Fruit fly (Drosophila melanogaster) whole organism, embryonic: ENCODE data around the gene CG17768.

Experiments
- Awh ChIP-seq: fragments of 200-800 bp; sonication (Bioruptor generic); IDR thresholded peaks from 2 replicates; pipeline ENCODE4, ENCODE4 v1.3.6; 2022; ENCODE audit warnings: missing biosample characterization, missing genetic modification characterization
- BEAF-32 ChIP-seq: fragments of 200-800 bp; sonication (Bioruptor generic); optimal IDR thresholded peaks from 3 replicates; lab custom pipeline; 2017; ENCODE audit warnings: missing biosample characterization, missing genetic modification characterization, mild to moderate bottlenecking, moderate library complexity, missing genetic modification reagents
- CG11696 ChIP-seq: fragments of 200-800 bp; sonication (Bioruptor generic); IDR thresholded peaks from 2 replicates; pipeline ENCODE4 v1.3.6; 2022; ENCODE audit warnings: missing biosample characterization, missing genetic modification characterization
- CG12155 ChIP-seq: fragments of 200-800 bp; sonication (Bioruptor generic); optimal IDR thresholded peaks from 3 replicates; lab custom pipeline; 2016; ENCODE audit warnings: missing biosample characterization, missing genetic modification characterization
- CG12299 ChIP-seq: fragments of 200-800 bp; sonication (Bioruptor generic); optimal IDR thresholded peaks from 2 replicates; lab custom pipeline; 2018; ENCODE audit warnings: missing biosample characterization, mild to moderate bottlenecking, missing genetic modification characterization
- CG12659 ChIP-seq: fragments of 200-800 bp; sonication (Bioruptor generic); optimal IDR thresholded peaks from 3 replicates; lab custom pipeline; 2017; ENCODE audit warnings: mild to moderate bottlenecking, missing biosample characterization, missing genetic modification reagents, missing genetic modification characterization
- CG15269 ChIP-seq: fragments of 200-800 bp; sonication (Bioruptor generic); optimal IDR thresholded peaks from 2 replicates; lab custom pipeline; 2018; ENCODE audit warnings: missing biosample characterization, mild to moderate bottlenecking, missing genetic modification characterization, moderate library complexity
- CG1529 ChIP-seq: fragments of 200-800 bp; sonication (Bioruptor generic); optimal IDR thresholded peaks from 3 replicates; lab custom pipeline; 2018; ENCODE audit warnings: missing biosample characterization, missing genetic modification characterization
- CG17359 ChIP-seq: fragments of 200-800 bp; sonication (Bioruptor generic); optimal IDR thresholded peaks from 3 replicates; lab custom pipeline; 2018; ENCODE audit warnings: missing biosample characterization, mild to moderate bottlenecking, missing genetic modification characterization, moderate library complexity
- CG18599 ChIP-seq: fragments of 200-800 bp; sonication (Bioruptor generic); optimal IDR thresholded peaks from 3 replicates; lab custom pipeline; 2017; ENCODE audit warnings: missing biosample characterization, missing genetic modification characterization, mild to moderate bottlenecking, moderate library complexity, missing genetic modification reagents
- CG3995 ChIP-seq: fragments of 200-800 bp; sonication (Bioruptor generic); optimal IDR thresholded peaks from 3 replicates; lab custom pipeline; 2016; ENCODE audit warnings: missing biosample characterization, missing genetic modification characterization
- CG4707 ChIP-seq: fragments of 200-800 bp; sonication (Bioruptor generic); optimal IDR thresholded peaks from 2 replicates; lab custom pipeline; 2018; ENCODE audit warnings: missing biosample characterization, mild to moderate bottlenecking, missing genetic modification characterization, moderate library complexity
- CG5245 ChIP-seq: fragments of 200-800 bp; sonication (Bioruptor generic); optimal IDR thresholded peaks from 3 replicates; lab custom pipeline; 2016; ENCODE audit warnings: missing biosample characterization, missing genetic modification characterization
- CG7745 ChIP-seq: fragments of 200-800 bp; sonication (Bioruptor generic); optimal IDR thresholded peaks from 2 replicates; lab custom pipeline; 2018; ENCODE audit warnings: missing biosample characterization, mild to moderate bottlenecking, missing genetic modification characterization, moderate library complexity
- CG8089 ChIP-seq: fragments of 200-800 bp; sonication (Bioruptor generic); optimal IDR thresholded peaks from 3 replicates; lab custom pipeline; 2016; ENCODE audit warnings: missing biosample characterization, missing genetic modification characterization
- CG8944 ChIP-seq: fragments of 200-800 bp; sonication (Bioruptor generic); optimal IDR thresholded peaks from 3 replicates; lab custom pipeline; 2016; ENCODE audit warnings: missing biosample characterization, missing genetic modification characterization
- CG9609 ChIP-seq: fragments of 200-800 bp; sonication (Bioruptor generic); optimal IDR thresholded peaks from 3 replicates; lab custom pipeline; 2016; ENCODE audit warnings: missing biosample characterization, missing genetic modification characterization
- D19B ChIP-seq: fragments of 200-800 bp; sonication (Bioruptor generic); optimal IDR thresholded peaks from 2 replicates; lab custom pipeline; 2017; ENCODE audit warnings: missing biosample characterization, mild to moderate bottlenecking, missing genetic modification characterization
- Dad ChIP-seq: fragments of 200-800 bp; sonication (Bioruptor generic); optimal IDR thresholded peaks from 3 replicates; lab custom pipeline; 2016; ENCODE audit warnings: missing biosample characterization, missing genetic modification characterization
- Dfd ChIP-seq, 2 experiments: fragments of >200 bp; optimal IDR thresholded peaks; 2 replicates each; lab custom pipeline; 2017; ENCODE audit warnings: missing biosample characterization in 2 of 2, missing genetic modification characterization in 2 of 2
- Doc3 ChIP-seq: fragments of 200-800 bp; sonication (Bioruptor generic); IDR thresholded peaks from 3 replicates; pipeline ENCODE4 v1.3.6; 2022; ENCODE audit warnings: missing biosample characterization, missing genetic modification characterization; ENCODE audit not compliant: partially characterized antibody
- Dp ChIP-seq: fragments of 200-800 bp; sonication (Bioruptor generic); optimal IDR thresholded peaks from 2 replicates; lab custom pipeline; 2018; ENCODE audit warnings: missing biosample characterization, mild to moderate bottlenecking, missing genetic modification characterization, moderate library complexity
- Drgx ChIP-seq: fragments of 200-800 bp; sonication (Bioruptor generic); IDR thresholded peaks from 2 replicates; pipeline ENCODE4 v1.3.6; 2022; ENCODE audit warnings: missing biosample characterization, missing genetic modification characterization
- E2f1 ChIP-seq: fragments of 200-800 bp; sonication (Bioruptor generic); IDR thresholded peaks from 2 replicates; pipeline ENCODE4 v1.3.6; 2022; ENCODE audit warnings: missing biosample characterization, missing genetic modification characterization
- E2f2 ChIP-seq: fragments of 200-800 bp; sonication (Bioruptor generic); IDR thresholded peaks from 2 replicates; pipeline ENCODE4 v1.3.6; 2022; ENCODE audit warnings: missing biosample characterization, missing genetic modification characterization
- ERR ChIP-seq: fragments of 200-800 bp; sonication (Bioruptor generic); optimal IDR thresholded peaks from 2 replicates; lab custom pipeline; 2016; ENCODE audit warnings: missing biosample characterization, missing genetic modification characterization
- Ets65A ChIP-seq: fragments of 200-800 bp; sonication (Bioruptor generic); peaks from one replicate; lab custom pipeline; 2016; ENCODE audit warnings: missing biosample characterization, missing genetic modification characterization
- MBD-R2 ChIP-seq: fragments of 200-800 bp; sonication (Bioruptor generic); IDR thresholded peaks from 2 replicates; pipeline ENCODE4 v1.3.6; 2022; ENCODE audit warnings: missing biosample characterization, missing genetic modification characterization
- NfI ChIP-seq: fragments of 200-800 bp; sonication (Bioruptor generic); optimal IDR thresholded peaks from 3 replicates; lab custom pipeline; 2018; ENCODE audit warnings: missing biosample characterization, mild to moderate bottlenecking, missing genetic modification characterization, moderate library complexity
- Pdp1 ChIP-seq, 2 experiments: fragments of 200-800 bp; sonication (Bioruptor generic); optimal IDR thresholded peaks; 3 replicates each; lab custom pipeline; 2016; ENCODE audit warnings: missing biosample characterization in 2 of 2, missing genetic modification characterization in 2 of 2, mild to moderate bottlenecking in 1 of 2, moderate library complexity in 1 of 2
- amos ChIP-seq: fragments of 200-800 bp; sonication (Bioruptor generic); IDR thresholded peaks from 2 replicates; pipeline ENCODE4 v1.3.6; 2022; ENCODE audit warnings: missing biosample characterization, missing genetic modification characterization; ENCODE audit not compliant: partially characterized antibody
- bcd ChIP-seq: fragments of 200-800 bp; sonication (Bioruptor generic); optimal IDR thresholded peaks from 2 replicates; lab custom pipeline; 2017; ENCODE audit warnings: missing biosample characterization, mild to moderate bottlenecking, missing genetic modification characterization
- bsh ChIP-seq, 2 experiments: fragments of 200-800 bp; sonication (Bioruptor generic); optimal IDR thresholded peaks; 2 replicates each; lab custom pipeline; 2017 to 2018; ENCODE audit warnings: mild to moderate bottlenecking in 2 of 2, missing biosample characterization in 2 of 2, missing genetic modification characterization in 2 of 2, moderate library complexity in 1 of 2
- chif ChIP-seq, 2 experiments: fragments of 200-800 bp; sonication (Bioruptor generic); optimal IDR thresholded peaks; 3 replicates each; lab custom pipeline; 2016; ENCODE audit warnings: missing biosample characterization in 2 of 2, missing genetic modification characterization in 2 of 2
- chm ChIP-seq: fragments of 200-800 bp; sonication (Bioruptor generic); IDR thresholded peaks from 2 replicates; pipeline ENCODE4 v1.3.6; 2022; ENCODE audit warnings: missing biosample characterization, missing genetic modification characterization
- dm ChIP-seq: fragments of 200-800 bp; sonication (Bioruptor generic); optimal IDR thresholded peaks from 3 replicates; lab custom pipeline; 2016; ENCODE audit warnings: missing biosample characterization, missing genetic modification characterization
- eve ChIP-seq, 2 experiments: fragments of >200 bp; optimal IDR thresholded peaks; 2 replicates each; lab custom pipeline; 2017; ENCODE audit warnings: missing biosample characterization in 2 of 2, missing genetic modification characterization in 2 of 2
- fru ChIP-seq: fragments of >200 bp; optimal IDR thresholded peaks from 2 replicates; lab custom pipeline; 2017
- kah ChIP-seq: fragments of 200-800 bp; sonication (Bioruptor generic); optimal IDR thresholded peaks from 2 replicates; lab custom pipeline; 2018; ENCODE audit warnings: missing biosample characterization, mild to moderate bottlenecking, missing genetic modification characterization
- luna ChIP-seq: fragments of 200-800 bp; sonication (Bioruptor generic); optimal IDR thresholded peaks from 2 replicates; lab custom pipeline; 2016; ENCODE audit warnings: missing biosample characterization, missing genetic modification characterization
- onecut ChIP-seq: fragments of 200-800 bp; sonication (Bioruptor generic); IDR thresholded peaks from 2 replicates; pipeline ENCODE4 v1.3.6; 2022; ENCODE audit warnings: missing biosample characterization, missing genetic modification characterization
- sens ChIP-seq: fragments of 200-800 bp; sonication (Bioruptor generic); peaks from one replicate; lab custom pipeline; 2016; ENCODE audit warnings: missing biosample characterization, missing genetic modification characterization
- sqz ChIP-seq: fragments of 200-800 bp; sonication (Bioruptor generic); optimal IDR thresholded peaks from 3 replicates; lab custom pipeline; 2018; ENCODE audit warnings: missing biosample characterization, mild to moderate bottlenecking, missing genetic modification characterization
- stc ChIP-seq: fragments of 200-800 bp; sonication (Bioruptor generic); IDR thresholded peaks from 2 replicates; pipeline ENCODE4 v1.3.6; 2022; ENCODE audit warnings: missing biosample characterization, missing genetic modification characterization
- tll ChIP-seq, 2 experiments: fragments of 200-800 bp in 1 of 2; fragments of >200 bp in 1 of 2; sonication (Bioruptor generic) in 1 of 2; optimal IDR thresholded peaks; 2 replicates each; lab custom pipeline; 2017 to 2019; ENCODE audit warnings: missing biosample characterization in 2 of 2, missing genetic modification characterization in 2 of 2, mild to moderate bottlenecking in 1 of 2, moderate library complexity in 1 of 2
- toy ChIP-seq: fragments of 200-800 bp; sonication (Bioruptor generic); IDR thresholded peaks from 2 replicates; pipeline ENCODE4 v1.3.6; 2022; ENCODE audit warnings: missing biosample characterization, missing genetic modification characterization
- trem ChIP-seq: fragments of 200-800 bp; optimal IDR thresholded peaks from 3 replicates; lab custom pipeline; 2019; ENCODE audit warnings: missing biosample characterization, mild to moderate bottlenecking, missing genetic modification characterization, moderate library complexity
- ttk ChIP-seq: fragments of 200-800 bp; sonication (Bioruptor generic); IDR thresholded peaks from 2 replicates; pipeline ENCODE4 v2.1.2; 2022; ENCODE audit warnings: missing biosample characterization, missing genetic modification characterization
- zen2 ChIP-seq: fragments of 200-800 bp; sonication (Bioruptor generic); IDR thresholded peaks from 3 replicates; pipeline ENCODE4 v1.3.6; 2022; ENCODE audit warnings: missing biosample characterization, missing genetic modification characterization; ENCODE audit not compliant: partially characterized antibody

The CG17768 gene

dm6 chr2L:10386208-10386805 is 18.7 kb downstream of the CG17768 start, which contains the start of the genes Cdk1 and mRpS7 (continued):
- TF ChIP-seq trem (tag; lab: Kevin White, UChicago) (peak; percentile 61), Pdp1 (GFP tag; optimal IDR thresholded peaks at IDR 0.05; lab: Kevin White, UChicago) (peak in 1 of 2 experiments; percentile 56), amos (GFP tag; lab: Robert Waterston, UW) (no peak), eve (GFP tag; optimal IDR thresholded peaks at IDR 0.05; lab: Kevin White, UChicago) (peak in 1 of 2 experiments; percentile 41), Doc3 (GFP tag; lab: Robert Waterston, UW) (no peak), dm (peak; percentile 43), Drgx (GFP tag; lab: Robert Waterston, UW) (peak; percentile 53; the same call in 1 of the 2 replicates), CG18599 (GFP tag; lab: Kevin White, UChicago) (peak; percentile 75), E2f1 (GFP tag; lab: Robert Waterston, UW) (peak; percentile 56), ERR (no peak), onecut (GFP tag; lab: Robert Waterston, UW) (0 out of 2 replicates have a peak, but pooled peaks have one; percentile 12), bsh (GFP tag; optimal IDR thresholded peaks at IDR 0.05; lab: Kevin White, UChicago) (peak in 1 of 2 experiments; percentile 75), chm (GFP tag; lab: Robert Waterston, UW) (peak; percentile 68), E2f2 (GFP tag; lab: Robert Waterston, UW) (peak; percentile 82), CG5245 (GFP tag; lab: Kevin White, UChicago) (peak; percentile 30), CG12299 (tag; lab: Kevin White, UChicago) (peak; percentile 32), fru (lab: Kevin White, UChicago) (no peak), MBD-R2 (GFP tag; lab: Robert Waterston, UW) (0 out of 2 replicates have a peak, but pooled peaks have one; percentile 18), D19B (GFP tag; lab: Kevin White, UChicago) (peak; percentile 59), stc (GFP tag; lab: Robert Waterston, UW) (peak; percentile 15; the same call in 1 of the 2 replicates), ttk (peak; percentile 63; the same call in 1 of the 2 replicates), bcd (GFP tag; lab: Kevin White, UChicago) (peak; percentile 71), Dad (GFP tag; lab: Kevin White, UChicago) (peak; percentile 21), luna (GFP tag; lab: Kevin White, UChicago) (no peak), CG7745 (tag; lab: Kevin White, UChicago) (no peak), CG12659 (peak; percentile 76), CG12155 (GFP tag; lab: Kevin White, UChicago) (peak; percentile 69), CG8089 (peak; percentile 42), CG8944 (peak; percentile 42), toy (GFP tag; lab: Robert Waterston, UW) (no peak), chif (GFP tag; optimal IDR thresholded peaks at IDR 0.05; lab: Kevin White, UChicago) (peak; percentile 17 to 53), CG11696 (GFP tag; lab: Robert Waterston, UW) (0 out of 2 replicates have a peak, but pooled peaks have one; percentile 51), CG9609 (GFP tag; lab: Kevin White, UChicago) (peak; percentile 53), sens (GFP tag; lab: Kevin White, UChicago) (peak; percentile 94), sqz (GFP tag; lab: Kevin White, UChicago) (peak; percentile 39), CG17359 (tag; lab: Kevin White, UChicago) (peak; percentile 66), Awh (GFP tag; lab: Robert Waterston, UW) (peak; percentile 54; the same call in 1 of the 2 replicates), CG1529 (GFP tag; lab: Kevin White, UChicago) (peak; percentile 45), CG4707 (GFP tag; lab: Kevin White, UChicago) (peak; percentile 12), Ets65A (peak; percentile 85), zen2 (GFP tag; lab: Robert Waterston, UW) (no peak), Dp (peak; percentile 74), CG15269 (peak; percentile 83), NfI (GFP tag; lab: Kevin White, UChicago) (peak; percentile 76), kah (no peak), BEAF-32 (GFP tag; lab: Kevin White, UChicago) (peak; percentile 33), Dfd (GFP tag; optimal IDR thresholded peaks at IDR 0.05; lab: Kevin White, UChicago) (no peak), tll (GFP tag; optimal IDR thresholded peaks at IDR 0.05; lab: Kevin White, UChicago) (peak in 1 of 2 experiments; percentile 9), CG3995 (peak; percentile 4)
